Worm (Caenorhabditis elegans): ENCODE results near the gene gldi-11.

Gene gldi-11

DNA sequence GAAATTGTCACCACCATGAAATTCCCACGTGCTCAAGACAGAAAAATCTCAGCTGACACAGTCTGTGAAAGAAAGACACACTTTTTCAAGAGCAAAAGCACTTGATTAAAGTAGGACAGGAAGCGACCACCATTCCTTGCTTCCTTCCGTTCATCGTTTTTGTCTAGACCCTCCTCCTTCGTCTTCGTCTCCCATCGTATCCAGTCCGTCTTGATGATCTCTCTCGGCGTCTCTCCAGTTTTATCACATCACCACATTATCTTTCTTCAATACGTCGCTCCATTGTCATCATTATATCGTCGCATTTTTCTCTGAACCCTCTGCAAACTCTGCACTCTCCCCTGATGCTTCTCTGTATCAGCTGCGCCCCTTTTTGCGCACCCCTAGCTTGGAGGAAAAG, 37.4 kb downstream of the gldi-11 start (continued):
- TF ChIP-seq jun-1 (tag; optimal IDR thresholded peaks at IDR 0.05) (no peak), hmg-1.1 (GFP tag; IDR thresholded peaks at IDR 0.05) (no peak), mep-1 (tag; optimal IDR thresholded peaks at IDR 0.05) (no peak), ceh-62 (tag; optimal IDR thresholded peaks at IDR 0.05) (no peak), php-3 (GFP tag; IDR thresholded peaks at IDR 0.05) (no peak), T26A8.4 (GFP tag; IDR thresholded peaks at IDR 0.05) (no peak), ctbp-1 (GFP tag; IDR thresholded peaks at IDR 0.05) (0 out of 2 replicates have a peak, but pooled peaks have one; percentile 48), hlh-30 (tag; optimal IDR thresholded peaks at IDR 0.05; ENCODE audit: insufficient read depth) (peak; percentile 68), duxl-1 (tag; optimal IDR thresholded peaks at IDR 0.05; ENCODE audit: poor library complexity) (no peak), spr-1 (tag; optimal IDR thresholded peaks at IDR 0.05) (no peak), dmd-8 (GFP tag; IDR thresholded peaks at IDR 0.05) (no peak), cey-2 (tag; optimal IDR thresholded peaks at IDR 0.05; ENCODE audit: borderline replicate concordance, insufficient read depth) (no peak), mdt-29 (GFP tag; IDR thresholded peaks at IDR 0.05) (no peak), spr-3 (GFP tag; optimal IDR thresholded peaks at IDR 0.05) (no peak), F26F4.8 (GFP tag; conservative IDR thresholded peaks at IDR 0.05) (no peak), zfp-2 (tag; optimal IDR thresholded peaks at IDR 0.05) (no peak), lin-29 (GFP tag; IDR thresholded peaks at IDR 0.05) (no peak), pha-4 (GFP tag; IDR thresholded peaks at IDR 0.05) (no peak), pha-4 (tag; optimal IDR thresholded peaks at IDR 0.05) (no peak), attf-4 (tag; optimal IDR thresholded peaks at IDR 0.05) (no peak), ama-1 (optimal IDR thresholded peaks at IDR 0.05) (no peak), nhr-77 (tag; optimal IDR thresholded peaks at IDR 0.05) (no peak)

ce11 chrII:4905883-4906282, 39.7 kb downstream of the gldi-11 start:
- TF ChIP-seq lir-3 (tag; optimal IDR thresholded peaks at IDR 0.05) (no peak), Y75B8A.6 (GFP tag; IDR thresholded peaks at IDR 0.05) (0 out of 2 replicates have a peak, but pooled peaks have one; percentile 13), lin-15B (tag; optimal IDR thresholded peaks at IDR 0.05) (no peak), nhr-48 (tag; optimal IDR thresholded peaks at IDR 0.05) (no peak)

ce11 chrII:4905331-4905730, 40.3 kb downstream of the gldi-11 start:
- TF ChIP-seq pha-4 (GFP tag; IDR thresholded peaks at IDR 0.05) (no peak), pha-4 (tag; optimal IDR thresholded peaks at IDR 0.05) (no peak), snpc-1.2 (GFP tag; IDR thresholded peaks at IDR 0.05) (0 out of 2 replicates have a peak, but pooled peaks have one; percentile 36)

DNA sequence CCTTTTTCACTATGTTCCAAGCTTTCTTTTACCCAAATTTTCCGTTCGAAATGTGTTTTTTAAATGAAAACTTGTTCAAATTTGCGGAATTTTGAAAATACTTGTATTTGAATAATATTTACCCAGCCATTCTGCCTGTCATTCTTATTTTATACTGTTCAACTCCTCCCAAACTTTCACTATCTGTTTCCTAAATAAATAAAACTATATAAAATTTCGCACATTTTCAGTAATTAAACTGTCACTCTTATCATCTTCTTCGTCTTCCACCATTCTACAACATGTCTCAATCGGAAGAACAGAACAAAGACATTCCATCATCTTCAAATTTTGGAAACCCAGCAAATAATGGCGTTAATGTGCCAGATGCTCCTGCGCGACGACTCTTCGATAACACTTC, 40.8 kb downstream of the gldi-11 start, which contains the start of gene btbd-10:
Gene btbd-10 (plus strand): TSS at position 231 of the 400 bp plus-strand sequence.
- TF ChIP-seq madf-9 (GFP tag; conservative IDR thresholded peaks at IDR 0.05) (no peak), aha-1 (tag) (peak; percentile 44), snpc-4 (tag; optimal IDR thresholded peaks at IDR 0.05) (no peak), hif-1 (tag; optimal IDR thresholded peaks at IDR 0.05) (no peak), tra-1 (GFP tag; IDR thresholded peaks at IDR 0.05) (no peak), skn-1 (tag; optimal IDR thresholded peaks at IDR 0.05) (no peak), daf-16 (GFP tag; optimal IDR thresholded peaks at IDR 0.05) (no peak), daf-16 (tag; optimal IDR thresholded peaks at IDR 0.05) (peak; percentile 62), nhr-102 (tag; optimal IDR thresholded peaks at IDR 0.05) (no peak), lin-39 (tag; optimal IDR thresholded peaks at IDR 0.05) (no peak), fkh-10 (GFP tag; optimal IDR thresholded peaks at IDR 0.05) (no peak), dmd-8 (GFP tag; IDR thresholded peaks at IDR 0.05) (no peak), ceh-20 (GFP tag; IDR thresholded peaks at IDR 0.05) (no peak), dpl-1 (GFP tag; optimal IDR thresholded peaks at IDR 0.05) (no peak), dve-1 (tag; optimal IDR thresholded peaks at IDR 0.05; ENCODE audit: insufficient read depth) (peak; percentile 5), pqm-1 (tag; optimal IDR thresholded peaks at IDR 0.05) (peak; percentile 28), ceh-32 (tag; optimal IDR thresholded peaks at IDR 0.05; ENCODE audit: poor library complexity) (no peak), tag-97 (GFP tag; IDR thresholded peaks at IDR 0.05) (no peak), madf-5 (GFP tag; IDR thresholded peaks at IDR 0.05) (no peak), daf-19 (GFP tag; conservative IDR thresholded peaks at IDR 0.05) (no peak), hlh-11 (tag; optimal IDR thresholded peaks at IDR 0.05) (peak; percentile 5), daf-12 (tag; optimal IDR thresholded peaks at IDR 0.05) (no peak), F49E8.2 (tag; optimal IDR thresholded peaks at IDR 0.05; ENCODE audit: borderline replicate concordance) (no peak)
